Fruit fly (Drosophila melanogaster): ENCODE measurements around the gene Ir76a.
A peak's percentile ranks its signal among the peaks of the same experiment; 100 is the strongest.

The Ir76a gene

dm6 chr3L:19834143-19834794 is 35.2 kb downstream of the Ir76a start, which contains the start of the genes trc and CG32221 (continued):
- TF ChIP-seq CG7987 (GFP tag; optimal IDR thresholded peaks at IDR 0.05): peak; percentile 83
- no peak for TF ChIP-seq croc (GFP tag; conservative IDR thresholded peaks at IDR 0.05)
- TF ChIP-seq knrl (GFP tag; IDR thresholded peaks at IDR 0.05; ENCODE audit: partially characterized antibody): peak; percentile 73
- TF ChIP-seq ewg (GFP tag; optimal IDR thresholded peaks at IDR 0.05): no peak
- no peak for TF ChIP-seq GATAe (GFP tag; conservative IDR thresholded peaks at IDR 0.05)
- TF ChIP-seq MESR4 (GFP tag; optimal IDR thresholded peaks at IDR 0.05): peak; percentile 89
- no peak for TF ChIP-seq CG18476 (GFP tag; optimal IDR thresholded peaks at IDR 0.05)
- TF ChIP-seq Vsx1 (GFP tag; optimal IDR thresholded peaks at IDR 0.05): no peak
- no peak for TF ChIP-seq otp (GFP tag; IDR thresholded peaks at IDR 0.05)
- TF ChIP-seq PHDP (tag; optimal IDR thresholded peaks at IDR 0.05): no peak
- peak; percentile 44 for TF ChIP-seq CG4424 (GFP tag; optimal IDR thresholded peaks at IDR 0.05)
- peak; percentile 63 for TF ChIP-seq CoRest (tag; optimal IDR thresholded peaks at IDR 0.05)
- no peak for TF ChIP-seq CG18619 (GFP tag; optimal IDR thresholded peaks at IDR 0.05)
- peak; percentile 19; the same call in 1 of the 2 replicates for TF ChIP-seq ssp (GFP tag; IDR thresholded peaks at IDR 0.05)
- no peak for TF ChIP-seq ftz-f1 (GFP tag; optimal IDR thresholded peaks at IDR 0.05)
- TF ChIP-seq CG12219 (GFP tag; optimal IDR thresholded peaks at IDR 0.05): peak; percentile 18
- TF ChIP-seq Opbp (GFP tag; IDR thresholded peaks at IDR 0.05; ENCODE audit: partially characterized antibody): peak; percentile 100
- no peak for TF ChIP-seq Pdp1 (GFP tag; optimal IDR thresholded peaks at IDR 0.05)
- TF ChIP-seq bab2 (GFP tag; optimal IDR thresholded peaks at IDR 0.05): no peak
- TF ChIP-seq E2f2 (GFP tag; IDR thresholded peaks at IDR 0.05): peak; percentile 41; the same call in 1 of the 2 replicates
- no peak for TF ChIP-seq CG8944 (GFP tag; optimal IDR thresholded peaks at IDR 0.05)
- TF ChIP-seq psq (GFP tag; optimal IDR thresholded peaks at IDR 0.05): no peak
- no peak for TF ChIP-seq Poxn (GFP tag; IDR thresholded peaks at IDR 0.05)
- peak; percentile 19 to 43 for TF ChIP-seq dpn (GFP tag; optimal IDR thresholded peaks at IDR 0.05)
- peak; percentile 44 for TF ChIP-seq vvl (GFP tag; IDR thresholded peaks at IDR 0.05)
- peak; percentile 27 for TF ChIP-seq Six4 (GFP tag; optimal IDR thresholded peaks at IDR 0.05)
- TF ChIP-seq wek (GFP tag; optimal IDR thresholded peaks at IDR 0.05): peak; percentile 39
- no peak for TF ChIP-seq Hmx (GFP tag; optimal IDR thresholded peaks at IDR 0.05)
- no peak for TF ChIP-seq grau (tag; optimal IDR thresholded peaks at IDR 0.05)
- TF ChIP-seq CG32772 (GFP tag; IDR thresholded peaks at IDR 0.05): no peak
- TF ChIP-seq Scr (GFP tag; IDR thresholded peaks at IDR 0.05; ENCODE audit: partially characterized antibody): peak; percentile 73
- TF ChIP-seq CG4404 (GFP tag; IDR thresholded peaks at IDR 0.05): no peak
- no peak for TF ChIP-seq CG2202 (tag; optimal IDR thresholded peaks at IDR 0.05)
- TF ChIP-seq CG10979 (tag; optimal IDR thresholded peaks at IDR 0.05): no peak
- TF ChIP-seq Xbp1 (GFP tag; optimal IDR thresholded peaks at IDR 0.05): peak; percentile 52
- TF ChIP-seq ken (GFP tag; IDR thresholded peaks at IDR 0.05): peak; percentile 53; the same call in 2 of the 3 replicates
- peak; percentile 67 for TF ChIP-seq CG13287 (GFP tag; IDR thresholded peaks at IDR 0.05; ENCODE audit: partially characterized antibody)
- peak; percentile 54; the same call in 1 of the 3 replicates for TF ChIP-seq sr (GFP tag; IDR thresholded peaks at IDR 0.05)
- peak; percentile 51 for TF ChIP-seq CG6765 (GFP tag; optimal IDR thresholded peaks at IDR 0.05)
- TF ChIP-seq pan (optimal IDR thresholded peaks at IDR 0.05): no peak
- TF ChIP-seq pan (GFP tag; optimal IDR thresholded peaks at IDR 0.05 in 1 of 2, IDR thresholded peaks at IDR 0.05 in 1 of 2): peak in 1 of 2 experiments; percentile 7
- TF ChIP-seq lola (GFP tag; optimal IDR thresholded peaks at IDR 0.05): peak in 1 of 3 experiments; percentile 32
- no peak for TF ChIP-seq bowl (GFP tag; IDR thresholded peaks at IDR 0.05)
- no peak for TF ChIP-seq az2 (GFP tag; optimal IDR thresholded peaks at IDR 0.05)
- TF ChIP-seq Sry-β (GFP tag; optimal IDR thresholded peaks at IDR 0.05): peak; percentile 90
- no peak for TF ChIP-seq kay (GFP tag; optimal IDR thresholded peaks at IDR 0.05)
- peak; percentile 10; the same call in 1 of the 2 replicates for TF ChIP-seq Xrp1 (GFP tag; IDR thresholded peaks at IDR 0.05)
- no peak for TF ChIP-seq klu (GFP tag; IDR thresholded peaks at IDR 0.05)
- no peak for TF ChIP-seq tio (GFP tag; optimal IDR thresholded peaks at IDR 0.05)
- no peak for TF ChIP-seq ap (GFP tag; IDR thresholded peaks at IDR 0.05)
